Worm (Caenorhabditis elegans) whole organism, L4 larva: ENCODE data around the gene smg-3.

Experiments
- ZK337.2 ChIP-seq: fragments of 200-800 bp; sonication (Bioruptor generic); IDR thresholded peaks from 2 replicates; pipeline ENCODE4 v1.3.6; 2022; ENCODE audit warnings: missing genetic modification reagents, missing genetic modification characterization, missing compliant biosample characterization
- aly-2 ChIP-seq: sonication (generic microtip); optimal IDR thresholded peaks from 2 replicates; lab custom pipeline; 2018; ENCODE audit warnings: missing biosample characterization, missing genetic modification characterization
- ama-1 ChIP-seq: fragments of 150-350 bp; optimal IDR thresholded peaks from 2 replicates; lab custom pipeline; 2014; ENCODE audit warnings: inconsistent platforms, mixed read lengths
- dpl-1 ChIP-seq: fragments of 150-350 bp; optimal IDR thresholded peaks from 2 replicates; lab custom pipeline; 2014; ENCODE audit warnings: missing biosample characterization, missing genetic modification reagents, missing genetic modification characterization
- fkh-10 ChIP-seq: fragments of 150-350 bp; optimal IDR thresholded peaks from 2 replicates; lab custom pipeline; 2014; ENCODE audit warnings: missing biosample characterization, missing genetic modification reagents, missing genetic modification characterization
- lim-7 ChIP-seq: fragments of 200-800 bp; sonication (Bioruptor generic); IDR thresholded peaks from 2 replicates; pipeline ENCODE4 v1.3.6; 2022; ENCODE audit warnings: missing genetic modification characterization, missing compliant biosample characterization
- lin-15B ChIP-seq: fragments of 150-350 bp; sonication (generic microtip); optimal IDR thresholded peaks from 3 replicates; lab custom pipeline; 2014; ENCODE audit warnings: missing biosample characterization, missing genetic modification characterization
- snpc-4 ChIP-seq: fragments of 150-350 bp; optimal IDR thresholded peaks from 2 replicates; lab custom pipeline; 2014; ENCODE audit warnings: missing biosample characterization, missing genetic modification characterization
- tra-1 ChIP-seq: fragments of 200-800 bp; sonication (Bioruptor generic); IDR thresholded peaks from 2 replicates; pipeline ENCODE4 v1.3.6; 2022; ENCODE audit warnings: missing genetic modification reagents, missing genetic modification characterization, missing compliant biosample characterization
- unc-130 ChIP-seq: sonication (generic microtip); optimal IDR thresholded peaks from 2 replicates; lab custom pipeline; 2016; ENCODE audit warnings: missing genetic modification reagents, missing genetic modification characterization, missing compliant biosample characterization
- unc-62 ChIP-seq, 3 experiments: fragments of 150-350 bp in 1 of 3; sonication (generic microtip); optimal IDR thresholded peaks in 2 of 3; peaks in 1 of 3; 1 replicate in 1 of 3; 2 replicates in 2 of 3; lab custom pipeline; 2014 to 2017; ENCODE audit warnings: missing biosample characterization in 3 of 3, missing genetic modification characterization in 3 of 3, missing genetic modification reagents in 3 of 3, missing genotype in 1 of 3

- TF ChIP-seq lin-15B (no peak), aly-2 (tag; lab: Kevin White, UChicago) (no peak), unc-62 (GFP tag; optimal IDR thresholded peaks at IDR 0.05 in 1 of 2; lab: Kevin White, UChicago) (no peak), unc-62 (tag; optimal IDR thresholded peaks at IDR 0.05; lab: Kevin White, UChicago) (no peak), ama-1 (lab: Kevin White, UChicago) (no peak), unc-130 (GFP tag; lab: Kevin White, UChicago) (no peak), lim-7 (GFP tag; lab: Robert Waterston, UW) (no peak), fkh-10 (GFP tag; lab: Kevin White, UChicago) (no peak), ZK337.2 (GFP tag; lab: Robert Waterston, UW) (no peak), tra-1 (GFP tag; lab: Robert Waterston, UW) (no peak), snpc-4 (tag; lab: Kevin White, UChicago) (no peak), dpl-1 (no peak)
Measured at ce11 chrIV:6373721-6374120, 828 bp upstream of the smg-3 start.
